Worm (Caenorhabditis elegans) whole organism, L4 larva: ENCODE data around the gene C04G6.2.

ENCODE experiments used
- aha-1 ChIP-seq: fragments of 150-350 bp; peaks from one replicate; lab custom pipeline; 2014; ENCODE audit warnings: missing biosample characterization, missing genetic modification characterization
- egl-43 ChIP-seq: fragments of 200-800 bp; sonication (Bioruptor generic); IDR thresholded peaks from 2 replicates; pipeline ENCODE4 v1.3.6; 2022; ENCODE audit warnings: missing genetic modification reagents, missing genetic modification characterization, missing compliant biosample characterization
- fos-1 ChIP-seq: fragments of 150-350 bp; optimal IDR thresholded peaks from 2 replicates; lab custom pipeline; 2014; ENCODE audit warnings: missing biosample characterization, missing genetic modification characterization
- hlh-30 ChIP-seq: sonication (generic microtip); optimal IDR thresholded peaks from 2 replicates; lab custom pipeline; 2017; ENCODE audit warnings: antibody characterized with exemption, mild to moderate bottlenecking, missing genetic modification characterization, missing compliant biosample characterization; ENCODE audit not compliant: insufficient read depth
- lir-3 ChIP-seq: sonication (generic microtip); optimal IDR thresholded peaks from 2 replicates; lab custom pipeline; 2016; ENCODE audit warnings: mild to moderate bottlenecking, missing genetic modification characterization, missing compliant biosample characterization
- nhr-237 ChIP-seq: sonication (generic microtip); optimal IDR thresholded peaks from 2 replicates; lab custom pipeline; 2017; ENCODE audit warnings: missing biosample characterization, missing genetic modification characterization
- nhr-28 ChIP-seq: fragments of 150-350 bp; optimal IDR thresholded peaks from 2 replicates; lab custom pipeline; 2014; ENCODE audit warnings: missing biosample characterization, missing genetic modification characterization
- zag-1 ChIP-seq: fragments of 150-350 bp; optimal IDR thresholded peaks from 2 replicates; lab custom pipeline; 2014; ENCODE audit warnings: missing biosample characterization, missing genetic modification characterization

ce11 chrII:5112082-5112481 lies 19.1 kb downstream of the C04G6.2 start, which contains the start of gene F09C12.8:
- TF ChIP-seq lir-3 (tag; lab: Kevin White, UChicago) (no peak), zag-1 (tag; lab: Kevin White, UChicago) (no peak), egl-43 (no peak), hlh-30 (tag; lab: Kevin White, UChicago) (no peak), aha-1 (no peak), nhr-28 (tag; lab: Kevin White, UChicago) (no peak), fos-1 (tag; lab: Kevin White, UChicago) (no peak), nhr-237 (tag; lab: Kevin White, UChicago) (no peak)
